Worm (Caenorhabditis elegans): ENCODE data around the gene lmd-5.

The lmd-5 gene

ce11 chrV:7106499-7107152, 16.8 kb upstream of the lmd-5 start:
- TF ChIP-seq unc-62 (GFP tag; optimal IDR thresholded peaks at IDR 0.05): no peak

- no peak for TF ChIP-seq unc-62 (GFP tag; optimal IDR thresholded peaks at IDR 0.05)
These were observed 13.1 kb upstream of the lmd-5 start for ce11 chrV:7110370-7110769.

ce11 chrV:7111276-7111675, 12.2 kb upstream of the lmd-5 start:
- TF ChIP-seq unc-62 (GFP tag; optimal IDR thresholded peaks at IDR 0.05): no peak

- no peak for TF ChIP-seq unc-62 (GFP tag; optimal IDR thresholded peaks at IDR 0.05)
These were observed 11.2 kb upstream of the lmd-5 start for ce11 chrV:7112223-7112622.

- TF ChIP-seq unc-62 (GFP tag; optimal IDR thresholded peaks at IDR 0.05): no peak
These were observed 4.7 kb upstream of the lmd-5 start, which contains the start of gene srx-33 for ce11 chrV:7118796-7119195. TSS of gene srx-33 (minus strand) at chrV:7118896.

- no peak for TF ChIP-seq unc-62 (GFP tag; optimal IDR thresholded peaks at IDR 0.05)
These were observed 3.3 kb upstream of the lmd-5 start, which contains the start of gene srx-34 for ce11 chrV:7120168-7120567. TSS of gene srx-34 (minus strand) at chrV:7120268.

- TF ChIP-seq unc-62 (GFP tag; optimal IDR thresholded peaks at IDR 0.05): no peak
These were observed 521 bp downstream of the lmd-5 start for ce11 chrV:7123979-7124378.

ce11 chrV:7129460-7129859, 6.0 kb downstream of the lmd-5 start, which contains the start of gene T01C4.8:
TSS of gene T01C4.8 (minus strand) at chrV:7129560.
- no peak for TF ChIP-seq unc-62 (GFP tag; optimal IDR thresholded peaks at IDR 0.05)

- no peak for TF ChIP-seq unc-62 (GFP tag; optimal IDR thresholded peaks at IDR 0.05)
These were observed 7.5 kb downstream of the lmd-5 start, which contains the start of gene srx-36 for ce11 chrV:7130974-7131373. TSS of gene srx-36 (minus strand) at chrV:7131074.

ce11 chrV:7132248-7132647, 8.8 kb downstream of the lmd-5 start, which contains the start of gene sre-10:
TSS of gene sre-10 (plus strand) at chrV:7132548.
- TF ChIP-seq unc-62 (GFP tag; optimal IDR thresholded peaks at IDR 0.05): no peak

- no peak for TF ChIP-seq unc-62 (GFP tag; optimal IDR thresholded peaks at IDR 0.05)
These were observed 10.5 kb downstream of the lmd-5 start, which contains the start of gene F10D2.16 for ce11 chrV:7133963-7134362. TSS of gene F10D2.16 (plus strand) at chrV:7134263.

ce11 chrV:7136859-7137258, 13.4 kb downstream of the lmd-5 start:
- TF ChIP-seq unc-62 (GFP tag; optimal IDR thresholded peaks at IDR 0.05): no peak

- no peak for TF ChIP-seq unc-62 (GFP tag; optimal IDR thresholded peaks at IDR 0.05)
These were observed 14.9 kb downstream of the lmd-5 start, which contains the start of gene str-112 for ce11 chrV:7138320-7138719. TSS of gene str-112 (minus strand) at chrV:7138420.

ce11 chrV:7140368-7140767, 16.9 kb downstream of the lmd-5 start:
- TF ChIP-seq unc-62 (GFP tag; optimal IDR thresholded peaks at IDR 0.05): no peak

- no peak for TF ChIP-seq unc-62 (GFP tag; optimal IDR thresholded peaks at IDR 0.05)
These were observed 18.4 kb downstream of the lmd-5 start, which contains the start of gene ugt-40 for ce11 chrV:7141864-7142263. TSS of gene ugt-40 (minus strand) at chrV:7141964.

ce11 chrV:7142661-7143060, 19.2 kb downstream of the lmd-5 start:
- TF ChIP-seq unc-62 (GFP tag; optimal IDR thresholded peaks at IDR 0.05): no peak

- no peak for TF ChIP-seq unc-62 (GFP tag; optimal IDR thresholded peaks at IDR 0.05)
These were observed 21.9 kb downstream of the lmd-5 start, which contains the start of gene ugt-37 for ce11 chrV:7145250-7145850. TSS of gene ugt-37 (minus strand) at chrV:7145318.
